Worm (Caenorhabditis elegans) whole organism, dauer: ENCODE data around the gene cox-10.

ENCODE experiments used
- unc-62 ChIP-seq: sonication (generic microtip); optimal IDR thresholded peaks from 2 replicates; lab custom pipeline; 2017; ENCODE audit warnings: missing biosample characterization, missing genetic modification reagents, missing genetic modification characterization

The cox-10 gene

ce11 chrII:12722685-12723287 is 43.0 kb downstream of the cox-10 start:
- no peak for TF ChIP-seq unc-62 (GFP tag; lab: Kevin White, UChicago)

- TF ChIP-seq unc-62 (GFP tag; lab: Kevin White, UChicago) = no peak
These were observed 47.0 kb downstream of the cox-10 start for ce11 chrII:12726704-12727103.

DNA sequence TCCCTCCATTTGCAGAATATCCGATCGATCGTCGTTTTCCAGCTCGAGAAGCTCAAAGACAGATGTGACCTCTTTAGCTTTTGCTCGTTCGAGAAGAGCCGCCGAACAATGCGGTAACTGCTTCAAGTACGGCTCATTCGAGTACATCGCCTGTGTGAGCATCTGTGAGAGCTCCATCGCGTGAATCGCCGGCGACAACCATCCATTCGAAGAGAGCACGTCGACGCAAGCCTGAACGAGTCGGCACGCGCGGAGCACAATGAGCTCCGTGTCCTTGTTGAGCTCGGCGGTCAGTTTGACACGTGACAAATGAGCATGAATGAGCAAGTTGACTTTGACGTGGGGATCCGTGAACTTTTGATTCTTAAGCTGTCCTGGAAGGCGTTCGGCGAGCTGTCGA is 48.1 kb downstream of the cox-10 start:
- no peak for TF ChIP-seq unc-62 (GFP tag; lab: Kevin White, UChicago)

- TF ChIP-seq unc-62 (GFP tag; lab: Kevin White, UChicago) = no peak
These were observed 48.9 kb downstream of the cox-10 start for ce11 chrII:12728608-12729007.

DNA sequence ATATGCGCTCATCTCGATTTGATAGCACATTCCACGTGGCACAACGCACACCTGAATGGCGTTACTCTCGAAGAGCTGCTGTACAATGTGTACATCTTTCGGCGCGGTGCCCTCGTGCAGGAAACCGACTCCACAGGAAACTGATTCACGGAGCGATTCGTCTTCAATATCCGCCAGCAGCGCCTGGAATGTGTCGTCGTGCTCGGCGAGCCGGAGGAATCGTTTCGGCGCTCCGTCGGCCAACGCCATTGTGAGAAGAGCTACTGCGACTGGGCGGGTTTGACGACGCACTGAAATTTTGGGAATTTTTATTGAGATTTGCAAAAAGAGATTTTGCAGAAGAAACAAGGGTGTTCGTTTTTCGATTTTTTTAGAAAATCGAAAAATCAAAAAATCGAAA is 50.2 kb downstream of the cox-10 start:
- no peak for TF ChIP-seq unc-62 (GFP tag; lab: Kevin White, UChicago)
